Worm (Caenorhabditis elegans) whole organism, midembryonic: ENCODE results near the gene erd-2.1.

ENCODE experiments used
- T22C8.4 ChIP-seq: fragments of 200-800 bp; sonication (Bioruptor generic); IDR thresholded peaks from 2 replicates; pipeline ENCODE4 v1.3.6; 2022; ENCODE audit warnings: missing genetic modification characterization, missing compliant biosample characterization
- cog-1 ChIP-seq: sonication (generic microtip); optimal IDR thresholded peaks from 2 replicates; lab custom pipeline; 2016; ENCODE audit warnings: missing genetic modification characterization, missing compliant biosample characterization
- flt-1 ChIP-seq: fragments of 200-800 bp; sonication (Bioruptor generic); IDR thresholded peaks from 2 replicates; pipeline ENCODE4 v1.3.6; 2022; ENCODE audit warnings: missing genetic modification characterization, missing compliant biosample characterization
- klf-2 ChIP-seq: fragments of 200-800 bp; sonication (Bioruptor generic); conservative IDR thresholded peaks from 2 replicates; pipeline ENCODE4 v1.3.6; 2022; ENCODE audit warnings: missing genetic modification reagents, missing genetic modification characterization, missing compliant biosample characterization
- med-1 ChIP-seq: sonication (generic microtip); optimal IDR thresholded peaks from 2 replicates; lab custom pipeline; 2017; ENCODE audit warnings: missing genetic modification characterization, mild to moderate bottlenecking, missing compliant biosample characterization, antibody characterized with exemption, missing genetic modification reagents; ENCODE audit not compliant: insufficient read depth
- ref-1 ChIP-seq: fragments of 200-800 bp; sonication (Bioruptor generic); conservative IDR thresholded peaks from 2 replicates; pipeline ENCODE4 v1.3.6; 2022; ENCODE audit warnings: missing genetic modification reagents, missing genetic modification characterization, missing compliant biosample characterization
- tab-1 ChIP-seq: fragments of 200-800 bp; sonication (Bioruptor generic); IDR thresholded peaks from 2 replicates; pipeline ENCODE4 v1.3.6; 2022; ENCODE audit warnings: missing genetic modification characterization, missing compliant biosample characterization
- ztf-23 ChIP-seq: fragments of 200-800 bp; sonication (Bioruptor generic); IDR thresholded peaks from 2 replicates; pipeline ENCODE4 v1.3.6; 2022; ENCODE audit warnings: missing genetic modification reagents, missing genetic modification characterization, missing compliant biosample characterization
- ztf-29 ChIP-seq: fragments of 200-800 bp; sonication (Bioruptor generic); IDR thresholded peaks from 2 replicates; pipeline ENCODE4 v1.3.6; 2022; ENCODE audit warnings: missing genetic modification reagents, missing genetic modification characterization, missing compliant biosample characterization

The erd-2.1 gene

ce11 chrX:10189805-10190204 lies 31.2 kb upstream of the erd-2.1 start:
- no peak for TF ChIP-seq med-1 (GFP tag; lab: Kevin White, UChicago)
- 0 out of 2 replicates have a peak, but pooled peaks have one; percentile 12 for TF ChIP-seq klf-2 (GFP tag; lab: Robert Waterston, UW)

ce11 chrX:10189244-10189643 lies 30.6 kb upstream of the erd-2.1 start:
- TF ChIP-seq med-1 (GFP tag; lab: Kevin White, UChicago) (no peak), tab-1 (GFP tag; lab: Robert Waterston, UW) (no peak), ref-1 (no peak), T22C8.4 (GFP tag; lab: Robert Waterston, UW) (no peak), cog-1 (tag; lab: Kevin White, UChicago) (no peak), ztf-29 (GFP tag; lab: Robert Waterston, UW) (no peak), klf-2 (GFP tag; lab: Robert Waterston, UW) (no peak), flt-1 (GFP tag; lab: Robert Waterston, UW) (no peak), ztf-23 (GFP tag; lab: Robert Waterston, UW) (no peak)

ce11 chrX:10188493-10188895 lies 29.9 kb upstream of the erd-2.1 start:
- peak; percentile 79 for TF ChIP-seq cog-1 (tag; lab: Kevin White, UChicago)
- no peak for TF ChIP-seq tab-1 (GFP tag; lab: Robert Waterston, UW)
- TF ChIP-seq T22C8.4 (GFP tag; lab: Robert Waterston, UW): no peak
- 0 out of 2 replicates have a peak, but pooled peaks have one; percentile 57 for TF ChIP-seq ztf-23 (GFP tag; lab: Robert Waterston, UW)
- no peak for TF ChIP-seq ztf-29 (GFP tag; lab: Robert Waterston, UW)
- peak; percentile 80 for TF ChIP-seq flt-1 (GFP tag; lab: Robert Waterston, UW)
- no peak for TF ChIP-seq klf-2 (GFP tag; lab: Robert Waterston, UW)

ce11 chrX:10184708-10185107 lies 26.1 kb upstream of the erd-2.1 start:
- no peak for TF ChIP-seq ztf-29 (GFP tag; lab: Robert Waterston, UW)
- TF ChIP-seq ref-1: no peak
- TF ChIP-seq T22C8.4 (GFP tag; lab: Robert Waterston, UW): no peak
- TF ChIP-seq ztf-23 (GFP tag; lab: Robert Waterston, UW): no peak
- TF ChIP-seq cog-1 (tag; lab: Kevin White, UChicago): no peak
- no peak for TF ChIP-seq tab-1 (GFP tag; lab: Robert Waterston, UW)
- TF ChIP-seq klf-2 (GFP tag; lab: Robert Waterston, UW): no peak
- no peak for TF ChIP-seq flt-1 (GFP tag; lab: Robert Waterston, UW)
- TF ChIP-seq med-1 (GFP tag; lab: Kevin White, UChicago): no peak

ce11 chrX:10183695-10184094 lies 25.1 kb upstream of the erd-2.1 start, which contains the start of gene arrd-28:
Gene arrd-28 (plus strand): TSS chrX:10183995.
- TF ChIP-seq flt-1 (GFP tag; lab: Robert Waterston, UW) (no peak), ztf-23 (GFP tag; lab: Robert Waterston, UW) (no peak), klf-2 (GFP tag; lab: Robert Waterston, UW) (no peak), ref-1 (no peak), tab-1 (GFP tag; lab: Robert Waterston, UW) (no peak), med-1 (GFP tag; lab: Kevin White, UChicago) (no peak), ztf-29 (GFP tag; lab: Robert Waterston, UW) (no peak), cog-1 (tag; lab: Kevin White, UChicago) (no peak)

ce11 chrX:10182613-10183012 lies 24.0 kb upstream of the erd-2.1 start:
- TF ChIP-seq ref-1: no peak

- TF ChIP-seq T22C8.4 (GFP tag; lab: Robert Waterston, UW) (no peak), ztf-23 (GFP tag; lab: Robert Waterston, UW) (no peak)
Measured at ce11 chrX:10176295-10176694, 17.7 kb upstream of the erd-2.1 start, which contains the start of gene ncs-4. Gene ncs-4 (plus strand): TSS chrX:10176521.

ce11 chrX:10174683-10175082 lies 16.1 kb upstream of the erd-2.1 start, which contains the start of gene C07A4.3:
Gene C07A4.3 (plus strand): TSS chrX:10174983.
- TF ChIP-seq med-1 (GFP tag; lab: Kevin White, UChicago) (no peak), flt-1 (GFP tag; lab: Robert Waterston, UW) (no peak), ref-1 (no peak), T22C8.4 (GFP tag; lab: Robert Waterston, UW) (no peak), cog-1 (tag; lab: Kevin White, UChicago) (no peak), klf-2 (GFP tag; lab: Robert Waterston, UW) (no peak), tab-1 (GFP tag; lab: Robert Waterston, UW) (no peak), ztf-23 (GFP tag; lab: Robert Waterston, UW) (no peak), ztf-29 (GFP tag; lab: Robert Waterston, UW) (no peak)

ce11 chrX:10172004-10172584 lies 13.5 kb upstream of the erd-2.1 start, which contains the start of gene C07A4.2:
Gene C07A4.2 (plus strand): TSS chrX:10172198.
- TF ChIP-seq ztf-23 (GFP tag; lab: Robert Waterston, UW) (no peak), klf-2 (GFP tag; lab: Robert Waterston, UW) (no peak), ref-1 (no peak), tab-1 (GFP tag; lab: Robert Waterston, UW) (no peak), med-1 (GFP tag; lab: Kevin White, UChicago) (no peak), flt-1 (GFP tag; lab: Robert Waterston, UW) (no peak), T22C8.4 (GFP tag; lab: Robert Waterston, UW) (no peak), ztf-29 (GFP tag; lab: Robert Waterston, UW) (no peak)

- no peak for TF ChIP-seq ztf-23 (GFP tag; lab: Robert Waterston, UW)
- no peak for TF ChIP-seq ztf-29 (GFP tag; lab: Robert Waterston, UW)
- TF ChIP-seq cog-1 (tag; lab: Kevin White, UChicago): no peak
- TF ChIP-seq ref-1: no peak
- no peak for TF ChIP-seq T22C8.4 (GFP tag; lab: Robert Waterston, UW)
- no peak for TF ChIP-seq flt-1 (GFP tag; lab: Robert Waterston, UW)
Measured at ce11 chrX:10170598-10170997, 12.0 kb upstream of the erd-2.1 start.
